Worm (Caenorhabditis elegans): Measurements from ENCODE around the gene srx-136.

srx-136 gene

DNA sequence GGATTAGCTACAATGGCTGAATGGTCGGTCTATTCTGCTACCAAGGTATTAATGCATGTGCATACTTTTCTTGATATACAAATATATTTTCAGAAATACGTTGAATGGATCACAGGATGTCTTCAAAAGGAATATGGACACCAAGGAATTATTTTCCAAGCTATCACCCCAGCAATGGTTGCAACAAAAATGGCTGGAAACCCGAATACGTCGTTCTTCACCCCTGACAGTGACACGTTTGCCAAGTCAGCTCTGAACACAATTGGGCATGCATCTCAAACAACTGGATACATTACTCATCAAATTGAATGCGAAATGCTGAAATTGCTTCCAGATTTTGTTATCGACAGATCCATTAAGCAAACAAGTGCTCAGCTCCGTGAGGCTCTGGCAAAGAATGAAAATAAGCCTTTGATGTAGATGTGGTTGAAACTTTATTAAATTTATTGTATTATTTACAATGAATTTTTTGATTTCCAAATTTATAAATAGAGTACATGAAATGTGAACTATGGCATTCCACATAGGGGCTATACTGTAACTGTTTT is 50.4 kb downstream of the srx-136 start (continued):
- no peak for TF ChIP-seq unc-130 (GFP tag; optimal IDR thresholded peaks at IDR 0.05)
- TF ChIP-seq nhr-90 (tag; optimal IDR thresholded peaks at IDR 0.05) = peak; percentile 94
- TF ChIP-seq nhr-27 (tag; optimal IDR thresholded peaks at IDR 0.05) = no peak
- TF ChIP-seq lsl-1 (GFP tag; optimal IDR thresholded peaks at IDR 0.05) = no peak
- peak; percentile 68 for TF ChIP-seq ekl-4 (GFP tag; IDR thresholded peaks at IDR 0.05)
- peak; percentile 81 for TF ChIP-seq ets-4 (GFP tag; optimal IDR thresholded peaks at IDR 0.05)
- peak; percentile 69 for TF ChIP-seq B0035.1 (tag; optimal IDR thresholded peaks at IDR 0.05)
- TF ChIP-seq egl-18 (GFP tag; IDR thresholded peaks at IDR 0.05) = no peak
- no peak for TF ChIP-seq mxl-1 (tag; optimal IDR thresholded peaks at IDR 0.05)
- peak; percentile 55 for TF ChIP-seq K12H6.12 (tag; optimal IDR thresholded peaks at IDR 0.05)
- no peak for TF ChIP-seq xnd-1 (tag; optimal IDR thresholded peaks at IDR 0.05)
- peak; percentile 90 for TF ChIP-seq atf-7 (tag; optimal IDR thresholded peaks at IDR 0.05)
- TF ChIP-seq F49E8.2 (tag; optimal IDR thresholded peaks at IDR 0.05; ENCODE audit: insufficient read depth) = no peak
- no peak; the same call in 1 of the 2 replicates for TF ChIP-seq madf-6 (GFP tag; IDR thresholded peaks at IDR 0.05)
- TF ChIP-seq nhr-80 (tag; optimal IDR thresholded peaks at IDR 0.05) = peak; percentile 47
- no peak; the same call in none of the 2 replicates for TF ChIP-seq F33H1.4 (GFP tag; IDR thresholded peaks at IDR 0.05)
- no peak for TF ChIP-seq bed-1 (GFP tag; IDR thresholded peaks at IDR 0.05)
- TF ChIP-seq ztf-26 (tag; optimal IDR thresholded peaks at IDR 0.05) = peak; percentile 86
- no peak for TF ChIP-seq sdz-38 (tag; optimal IDR thresholded peaks at IDR 0.05)
- peak; percentile 62; the same call in 1 of the 2 replicates for TF ChIP-seq hmg-20 (GFP tag; IDR thresholded peaks at IDR 0.05)
- peak; percentile 22 for TF ChIP-seq lin-40 (tag; optimal IDR thresholded peaks at IDR 0.05)
- TF ChIP-seq mcd-1 (GFP tag; IDR thresholded peaks at IDR 0.05) = peak; percentile 70
- 0 out of 2 replicates have a peak, but pooled peaks have one; percentile 58 for TF ChIP-seq cebp-2 (GFP tag; IDR thresholded peaks at IDR 0.05)
- peak; percentile 65; the same call in 1 of the 2 replicates for TF ChIP-seq hsf-1 (GFP tag; IDR thresholded peaks at IDR 0.05)
- TF ChIP-seq rpc-1 (optimal IDR thresholded peaks at IDR 0.05) = no peak
- TF ChIP-seq rpc-1 (tag; optimal IDR thresholded peaks at IDR 0.05) = no peak
- TF ChIP-seq B0336.3 (GFP tag; IDR thresholded peaks at IDR 0.05) = peak; percentile 96
- peak; percentile 84 for TF ChIP-seq let-526 (GFP tag; IDR thresholded peaks at IDR 0.05)
- peak; percentile 67 for TF ChIP-seq athp-1 (tag; optimal IDR thresholded peaks at IDR 0.05)
- TF ChIP-seq zim-3 (tag; optimal IDR thresholded peaks at IDR 0.05) = peak; percentile 16
- peak; percentile 35 for TF ChIP-seq die-1 (tag; optimal IDR thresholded peaks at IDR 0.05)
- no peak for TF ChIP-seq aptf-2 (GFP tag; conservative IDR thresholded peaks at IDR 0.05)
- TF ChIP-seq madf-3 (GFP tag; IDR thresholded peaks at IDR 0.05) = peak; percentile 69
- no peak for TF ChIP-seq ztf-18 (tag; optimal IDR thresholded peaks at IDR 0.05)
- TF ChIP-seq B0019.2 (GFP tag; conservative IDR thresholded peaks at IDR 0.05) = no peak; the same call in 1 of the 2 replicates
- peak; percentile 64 for TF ChIP-seq madf-10 (tag; optimal IDR thresholded peaks at IDR 0.05)
- peak; percentile 77 for TF ChIP-seq egl-44 (GFP tag; IDR thresholded peaks at IDR 0.05)
- no peak for TF ChIP-seq ceh-79 (tag; optimal IDR thresholded peaks at IDR 0.05)
- 0 out of 2 replicates have a peak, but pooled peaks have one; percentile 16 for TF ChIP-seq attf-3 (GFP tag; conservative IDR thresholded peaks at IDR 0.05)
- no peak for TF ChIP-seq tbx-9 (tag; optimal IDR thresholded peaks at IDR 0.05; ENCODE audit: borderline replicate concordance)
- peak; percentile 76 for TF ChIP-seq gei-17 (GFP tag; optimal IDR thresholded peaks at IDR 0.05)
- TF ChIP-seq F57A8.1 (GFP tag; optimal IDR thresholded peaks at IDR 0.05) = no peak
- no peak for TF ChIP-seq F23B12.7 (tag; optimal IDR thresholded peaks at IDR 0.05; ENCODE audit: insufficient read depth)
- peak; percentile 47 for TF ChIP-seq ztf-3 (GFP tag; optimal IDR thresholded peaks at IDR 0.05)
- TF ChIP-seq lin-26 (GFP tag; IDR thresholded peaks at IDR 0.05) = peak; percentile 91
- TF ChIP-seq ceh-40 (GFP tag; IDR thresholded peaks at IDR 0.05) = 0 out of 2 replicates have a peak, but pooled peaks have one; percentile 61
- peak; percentile 19; the same call in 1 of the 2 replicates for TF ChIP-seq rcor-1 (GFP tag; IDR thresholded peaks at IDR 0.05)
